Worm (Caenorhabditis elegans) whole organism, young adult: Measurements from ENCODE around the gene F38B2.3.

Source experiments
- B0019.2 ChIP-seq: fragments of 200-800 bp; sonication (Bioruptor generic); conservative IDR thresholded peaks from 2 replicates; pipeline ENCODE4 v1.3.6; 2022; ENCODE audit warnings: missing genetic modification reagents, missing genetic modification characterization, missing compliant biosample characterization
- ceh-91 ChIP-seq: fragments of 200-800 bp; sonication (Bioruptor generic); IDR thresholded peaks from 2 replicates; pipeline ENCODE4 v1.3.6; 2022; ENCODE audit warnings: missing genetic modification reagents, missing genetic modification characterization, missing compliant biosample characterization
- ekl-4 ChIP-seq: fragments of 200-800 bp; sonication (Bioruptor generic); IDR thresholded peaks from 2 replicates; pipeline ENCODE4 v1.3.6; 2022; ENCODE audit warnings: missing genetic modification reagents, missing genetic modification characterization, missing compliant biosample characterization
- hrde-1 ChIP-seq: sonication (generic microtip); optimal IDR thresholded peaks from 2 replicates; lab custom pipeline; 2016; ENCODE audit warnings: missing genetic modification characterization, mild to moderate bottlenecking, missing compliant biosample characterization, moderate library complexity, missing genotype, missing genetic modification reagents, borderline replicate concordance
- rcor-1 ChIP-seq: fragments of 200-800 bp; sonication (Bioruptor generic); IDR thresholded peaks from 2 replicates; pipeline ENCODE4 v1.3.6; 2022; ENCODE audit warnings: missing genetic modification reagents, missing genetic modification characterization, missing compliant biosample characterization
- unc-62 ChIP-seq: fragments of 150-350 bp; optimal IDR thresholded peaks from 2 replicates; lab custom pipeline; 2014; ENCODE audit warnings: missing biosample characterization, missing genetic modification reagents, missing genetic modification characterization

DNA sequence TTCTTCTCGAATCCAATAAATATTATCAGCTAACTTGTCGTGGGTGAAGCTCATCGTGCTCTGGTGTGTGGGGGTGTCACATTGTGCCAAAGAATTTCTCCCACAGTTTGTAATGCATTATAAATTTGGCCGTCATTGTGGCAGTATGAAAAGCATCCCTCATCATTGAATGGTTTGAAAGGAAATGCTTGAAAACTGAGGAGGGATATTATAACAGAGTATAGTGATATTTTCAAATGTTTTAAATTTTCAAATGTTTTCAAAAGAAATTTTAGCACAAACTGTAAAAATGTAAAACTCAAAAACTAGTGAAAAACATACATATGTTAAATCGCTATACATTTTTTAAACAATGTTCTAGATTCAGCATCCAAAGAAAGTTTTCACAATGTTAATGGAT, 17.2 kb downstream of the F38B2.3 start, which contains the start of gene C03A3.3:
- TF ChIP-seq B0019.2 (GFP tag; lab: Robert Waterston, UW) = no peak
- TF ChIP-seq rcor-1 = no peak
- TF ChIP-seq ceh-91 (GFP tag; lab: Robert Waterston, UW) = no peak
- no peak for TF ChIP-seq hrde-1 (tag; lab: Kevin White, UChicago)
- no peak for TF ChIP-seq ekl-4 (GFP tag; lab: Robert Waterston, UW)
- TF ChIP-seq unc-62 (GFP tag; lab: Kevin White, UChicago) = no peak
